Fruit fly (Drosophila melanogaster) whole organism, pupa: ENCODE measurements around the gene mil.
A peak's percentile ranks its signal among the peaks of the same experiment; 100 is the strongest.

Experiments
- CG10348 ChIP-seq: fragments of 200-800 bp; sonication (Bioruptor generic); IDR thresholded peaks from 2 replicates; pipeline ENCODE4 v1.3.6; 2022; ENCODE audit warnings: missing biosample characterization, missing genetic modification characterization
- CG12605 ChIP-seq: fragments of 200-800 bp; sonication (Bioruptor generic); IDR thresholded peaks from 2 replicates; pipeline ENCODE4 v1.3.6; 2022; ENCODE audit warnings: missing biosample characterization, missing genetic modification characterization
- CG13204 ChIP-seq: fragments of 200-800 bp; sonication (Bioruptor generic); optimal IDR thresholded peaks from 2 replicates; lab custom pipeline; 2018; ENCODE audit warnings: missing biosample characterization, mild to moderate bottlenecking, missing genetic modification characterization, moderate library complexity
- CG14655 ChIP-seq: fragments of 200-800 bp; sonication (Bioruptor generic); optimal IDR thresholded peaks from 3 replicates; lab custom pipeline; 2017; ENCODE audit warnings: mild to moderate bottlenecking, missing biosample characterization, missing genetic modification reagents, missing genetic modification characterization
- CG15710 ChIP-seq: fragments of 200-800 bp; sonication (Bioruptor generic); optimal IDR thresholded peaks from 2 replicates; lab custom pipeline; 2018; ENCODE audit warnings: missing biosample characterization, mild to moderate bottlenecking, missing genetic modification characterization, moderate library complexity
- CG17806 ChIP-seq: fragments of 200-800 bp; sonication (Bioruptor generic); optimal IDR thresholded peaks from 2 replicates; lab custom pipeline; 2018; ENCODE audit warnings: missing biosample characterization, mild to moderate bottlenecking, missing genetic modification characterization, moderate library complexity
- CG32121 ChIP-seq: fragments of 200-800 bp; sonication (Bioruptor generic); IDR thresholded peaks from 2 replicates; pipeline ENCODE4 v1.3.6; 2022; ENCODE audit warnings: missing biosample characterization, missing genetic modification characterization
- CG34367 ChIP-seq: fragments of 200-800 bp; sonication (Bioruptor generic); optimal IDR thresholded peaks from 2 replicates; lab custom pipeline; 2018; ENCODE audit warnings: missing biosample characterization, mild to moderate bottlenecking, missing genetic modification characterization
- CG4496 ChIP-seq: fragments of 200-800 bp; sonication (Bioruptor generic); IDR thresholded peaks from 3 replicates; pipeline ENCODE4 v1.3.6; 2022; ENCODE audit warnings: missing biosample characterization, missing genetic modification characterization
- CG8159 ChIP-seq: fragments of 200-800 bp; sonication (Bioruptor generic); optimal IDR thresholded peaks from 3 replicates; lab custom pipeline; 2018; ENCODE audit warnings: missing biosample characterization, mild to moderate bottlenecking, missing genetic modification characterization, moderate library complexity
- CG8301 ChIP-seq: fragments of 200-800 bp; sonication (Bioruptor generic); optimal IDR thresholded peaks from 2 replicates; lab custom pipeline; 2018; ENCODE audit warnings: missing biosample characterization, mild to moderate bottlenecking, missing genetic modification characterization
- CG9948 ChIP-seq: fragments of 200-800 bp; sonication (Bioruptor generic); optimal IDR thresholded peaks from 2 replicates; lab custom pipeline; 2018; ENCODE audit warnings: missing biosample characterization, mild to moderate bottlenecking, missing genetic modification characterization, moderate library complexity
- D1 ChIP-seq: fragments of 200-800 bp; sonication (Bioruptor generic); optimal IDR thresholded peaks from 2 replicates; lab custom pipeline; 2018; ENCODE audit warnings: missing biosample characterization, mild to moderate bottlenecking, missing genetic modification characterization, moderate library complexity
- EcR ChIP-seq: fragments of 200-800 bp; sonication (Bioruptor generic); optimal IDR thresholded peaks from 3 replicates; lab custom pipeline; 2019; ENCODE audit warnings: missing biosample characterization, missing genetic modification characterization, mild to moderate bottlenecking, moderate library complexity, missing genetic modification reagents
- Ets98B ChIP-seq: fragments of 200-800 bp; sonication (Bioruptor generic); IDR thresholded peaks from 2 replicates; pipeline ENCODE4 v1.3.6; 2022; ENCODE audit warnings: missing biosample characterization, missing genetic modification characterization
- Pif1A ChIP-seq: fragments of 200-800 bp; sonication (Bioruptor generic); optimal IDR thresholded peaks from 3 replicates; lab custom pipeline; 2016; ENCODE audit warnings: missing biosample characterization, missing genetic modification characterization
- Pif1B ChIP-seq: fragments of 200-800 bp; sonication (Bioruptor generic); optimal IDR thresholded peaks from 3 replicates; lab custom pipeline; 2016; ENCODE audit warnings: missing biosample characterization, missing genetic modification characterization
- Snoo ChIP-seq: fragments of 200-800 bp; sonication (Bioruptor generic); optimal IDR thresholded peaks from 3 replicates; lab custom pipeline; 2017; ENCODE audit warnings: missing biosample characterization, mild to moderate bottlenecking, missing genetic modification characterization, inconsistent platforms
- fd96Ca ChIP-seq: fragments of 200-800 bp; sonication (Bioruptor generic); IDR thresholded peaks from 3 replicates; pipeline ENCODE4 v1.3.6; 2022; ENCODE audit warnings: missing biosample characterization, missing genetic modification characterization
- gl ChIP-seq: fragments of 200-800 bp; sonication (Bioruptor generic); optimal IDR thresholded peaks from 2 replicates; lab custom pipeline; 2018; ENCODE audit warnings: missing biosample characterization, mild to moderate bottlenecking, missing genetic modification characterization
- rn ChIP-seq: fragments of 200-800 bp; sonication (Bioruptor generic); IDR thresholded peaks from 2 replicates; pipeline ENCODE4 v1.3.6; 2022; ENCODE audit warnings: missing biosample characterization, missing genetic modification characterization

Gene mil

DNA sequence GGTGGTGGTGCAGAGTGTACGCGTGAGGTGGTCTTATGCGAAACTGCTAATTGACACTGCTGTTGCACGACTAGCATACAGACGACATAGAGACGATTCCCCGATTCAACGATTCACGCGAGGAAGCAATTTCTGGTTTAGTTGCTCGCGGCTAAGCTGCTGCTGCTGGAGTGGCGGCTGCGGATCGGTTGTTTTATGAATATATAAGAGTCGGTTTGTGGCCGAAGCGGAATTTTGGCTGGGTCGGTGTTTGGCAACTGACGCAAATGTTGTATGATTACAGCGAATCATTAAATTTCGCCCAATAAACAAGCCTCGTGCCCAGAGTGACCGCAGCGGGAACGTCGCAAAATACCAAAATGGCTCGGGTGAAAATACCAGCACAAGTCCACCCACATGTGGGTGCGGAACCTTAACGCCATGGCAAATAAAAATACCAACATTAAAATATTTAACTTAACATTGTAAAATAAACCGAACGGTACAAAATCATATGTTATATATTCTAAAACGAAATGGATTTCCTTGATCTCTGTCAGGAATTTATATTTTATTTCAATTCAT lies 35.5 kb downstream of the mil start, which contains the start of gene mfrn:
Gene mfrn, minus strand, starts transcription at position 340 of the 564 bp plus-strand sequence.
- TF ChIP-seq CG8159 (tag; lab: Kevin White, UChicago) (no peak), CG9948 (tag; lab: Kevin White, UChicago) (no peak), CG14655 (GFP tag; lab: Kevin White, UChicago) (no peak), CG13204 (GFP tag; lab: Kevin White, UChicago) (no peak), CG10348 (GFP tag; lab: Robert Waterston, UW) (no peak), EcR (GFP tag; lab: Kevin White, UChicago) (no peak), CG17806 (tag; lab: Kevin White, UChicago) (no peak), gl (tag; lab: Kevin White, UChicago) (no peak), Pif1A (no peak), rn (GFP tag; lab: Robert Waterston, UW) (no peak), CG34367 (tag; lab: Kevin White, UChicago) (no peak), CG32121 (no peak), fd96Ca (GFP tag; lab: Robert Waterston, UW) (no peak), CG8301 (tag; lab: Kevin White, UChicago) (no peak), Pif1B (no peak), Snoo (tag; lab: Kevin White, UChicago) (no peak), Ets98B (no peak), CG4496 (no peak), CG15710 (tag; lab: Kevin White, UChicago) (no peak), D1 (tag; lab: Kevin White, UChicago) (no peak)

DNA sequence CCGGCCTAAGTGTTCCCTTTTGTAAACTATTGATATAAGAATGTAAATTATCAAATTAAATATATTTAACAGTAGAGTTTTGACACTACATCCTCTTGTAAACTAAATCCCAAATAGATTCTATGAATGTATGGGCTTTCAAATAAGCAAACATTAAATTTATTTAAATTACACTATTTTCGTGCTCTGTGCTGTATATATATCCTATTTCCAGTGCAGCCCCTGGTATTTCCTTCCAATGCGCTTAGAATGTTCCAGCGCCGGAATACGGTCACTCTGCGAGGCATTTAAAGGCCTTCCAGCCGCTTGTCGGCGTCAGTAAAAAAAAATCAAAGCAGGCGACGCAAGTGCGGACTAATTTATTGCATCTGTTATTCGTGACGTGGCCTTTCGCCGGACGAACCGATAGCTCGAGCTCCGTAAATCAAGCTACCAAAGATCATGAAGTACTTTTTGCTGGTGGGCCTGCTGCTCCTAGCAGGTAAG lies 36.2 kb downstream of the mil start, which contains the start of gene Gp93:
Gene Gp93, plus strand, starts transcription at position 291 of the 486 bp plus-strand sequence.
- TF ChIP-seq CG8301 (tag; lab: Kevin White, UChicago) (peak; percentile 37), CG14655 (GFP tag; lab: Kevin White, UChicago) (no peak), CG8159 (tag; lab: Kevin White, UChicago) (peak; percentile 59), CG17806 (tag; lab: Kevin White, UChicago) (peak; percentile 45), Snoo (tag; lab: Kevin White, UChicago) (peak; percentile 64), CG34367 (tag; lab: Kevin White, UChicago) (peak; percentile 25), CG9948 (tag; lab: Kevin White, UChicago) (peak; percentile 42), EcR (GFP tag; lab: Kevin White, UChicago) (peak; percentile 56), CG13204 (GFP tag; lab: Kevin White, UChicago) (peak; percentile 7), Pif1A (no peak), CG12605 (peak; percentile 40; the same call in 1 of the 2 replicates), Ets98B (peak; percentile 37), rn (GFP tag; lab: Robert Waterston, UW) (no peak), fd96Ca (GFP tag; lab: Robert Waterston, UW) (peak; percentile 33; the same call in 1 of the 3 replicates), CG15710 (tag; lab: Kevin White, UChicago) (peak; percentile 67), D1 (tag; lab: Kevin White, UChicago) (no peak), CG32121 (peak; percentile 54; the same call in 1 of the 2 replicates), CG4496 (peak; percentile 82), CG10348 (GFP tag; lab: Robert Waterston, UW) (no peak), gl (tag; lab: Kevin White, UChicago) (peak; percentile 18), Pif1B (no peak)
- TF ChIP-seq, all 21 proteins: peak for 15

DNA sequence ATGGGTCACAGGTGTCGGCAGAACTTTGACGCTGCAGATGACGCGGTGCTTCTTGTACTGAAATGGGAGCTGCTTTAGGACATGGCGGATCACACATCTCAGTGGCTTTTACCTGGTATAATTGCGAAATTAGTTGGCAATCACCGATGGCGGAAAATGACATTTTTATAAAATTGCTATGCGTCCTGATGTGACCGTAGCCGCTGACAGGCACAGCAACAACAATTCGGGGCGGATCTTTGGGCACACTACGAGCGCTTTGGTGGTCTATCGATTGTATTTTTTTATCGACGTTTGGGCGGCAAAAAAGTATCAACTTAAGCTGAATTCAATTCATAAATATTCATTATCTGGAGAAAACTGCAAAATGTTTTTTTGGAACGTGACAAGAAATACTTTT lies 41.6 kb downstream of the mil start, which contains the start of gene CG4951:
Gene CG4951, minus strand, starts transcription at position 223 of the 400 bp plus-strand sequence.
- TF ChIP-seq CG10348 (GFP tag; lab: Robert Waterston, UW) (no peak), CG12605 (no peak), CG13204 (GFP tag; lab: Kevin White, UChicago) (no peak), D1 (tag; lab: Kevin White, UChicago) (no peak), CG17806 (tag; lab: Kevin White, UChicago) (no peak), CG34367 (tag; lab: Kevin White, UChicago) (no peak), gl (tag; lab: Kevin White, UChicago) (no peak), CG32121 (no peak), Pif1B (no peak), Ets98B (no peak), CG8159 (tag; lab: Kevin White, UChicago) (no peak), CG15710 (tag; lab: Kevin White, UChicago) (no peak), CG14655 (GFP tag; lab: Kevin White, UChicago) (no peak), CG9948 (tag; lab: Kevin White, UChicago) (no peak), CG8301 (tag; lab: Kevin White, UChicago) (no peak)

DNA sequence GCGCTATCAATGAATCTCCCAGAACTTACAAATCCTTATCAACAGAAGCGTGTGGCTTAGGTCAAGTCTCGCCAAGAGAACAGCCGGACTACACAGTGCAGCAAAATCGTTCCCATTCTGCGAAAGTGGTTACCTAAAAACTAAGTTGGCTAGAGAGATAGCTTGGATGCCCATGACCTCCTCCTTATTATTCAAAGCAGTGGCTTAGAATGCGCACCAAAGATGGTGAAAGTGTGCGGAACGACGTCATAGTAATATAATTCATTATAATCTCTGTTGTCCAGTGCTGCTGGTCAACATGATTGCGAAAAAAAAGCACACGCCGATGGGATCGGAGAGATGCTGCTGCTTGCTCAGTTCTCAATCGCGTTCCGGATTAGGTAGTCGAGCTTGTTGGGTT lies 42.3 kb downstream of the mil start, which contains the start of gene Nep7:
Gene Nep7, plus strand, starts transcription at position 385 of the 400 bp plus-strand sequence.
- no peak for TF ChIP-seq CG8301 (tag; lab: Kevin White, UChicago)
- no peak for TF ChIP-seq EcR (GFP tag; lab: Kevin White, UChicago)
- TF ChIP-seq Pif1B: no peak
- TF ChIP-seq rn (GFP tag; lab: Robert Waterston, UW): no peak
- peak; percentile 63; the same call in 1 of the 2 replicates for TF ChIP-seq CG32121
- peak; percentile 48; the same call in 1 of the 2 replicates for TF ChIP-seq CG12605
- TF ChIP-seq fd96Ca (GFP tag; lab: Robert Waterston, UW): peak; percentile 78
- TF ChIP-seq D1 (tag; lab: Kevin White, UChicago): no peak
- TF ChIP-seq Pif1A: no peak
- no peak for TF ChIP-seq CG8159 (tag; lab: Kevin White, UChicago)
- no peak for TF ChIP-seq gl (tag; lab: Kevin White, UChicago)
- TF ChIP-seq CG17806 (tag; lab: Kevin White, UChicago): no peak
- TF ChIP-seq Snoo (tag; lab: Kevin White, UChicago): no peak
- no peak for TF ChIP-seq CG10348 (GFP tag; lab: Robert Waterston, UW)
- peak; percentile 56; the same call in 2 of the 3 replicates for TF ChIP-seq CG4496
- TF ChIP-seq CG14655 (GFP tag; lab: Kevin White, UChicago): no peak
- no peak for TF ChIP-seq CG13204 (GFP tag; lab: Kevin White, UChicago)
- TF ChIP-seq CG9948 (tag; lab: Kevin White, UChicago): no peak
- TF ChIP-seq Ets98B: peak; percentile 50; the same call in 1 of the 2 replicates
- TF ChIP-seq CG15710 (tag; lab: Kevin White, UChicago): no peak
- no peak for TF ChIP-seq CG34367 (tag; lab: Kevin White, UChicago)
